Fruit fly (Drosophila melanogaster) whole organism, larva: Measurements from ENCODE around the gene SP555.

Experiments used
- noc ChIP-seq: fragments of 200-800 bp; sonication (Bioruptor generic); optimal IDR thresholded peaks from 3 replicates; lab custom pipeline; 2019; ENCODE audit warnings: missing biosample characterization, mild to moderate bottlenecking, missing genetic modification characterization, moderate library complexity

The SP555 gene

dm6 chr2L:5090352-5090751 lies 52.8 kb downstream of the SP555 start:
- no peak for TF ChIP-seq noc (tag; lab: Kevin White, UChicago)
